Fruit fly (Drosophila melanogaster) whole organism: Measurements from ENCODE around the gene CG14174.

Experiments used
- Dll ChIP-seq: fragments of >200 bp; optimal IDR thresholded peaks from 2 replicates; lab custom pipeline; 2017
- pan ChIP-seq: fragments of >200 bp; optimal IDR thresholded peaks from 2 replicates; lab custom pipeline; 2017

dm6 chr3L:9762036-9762597 lies 43.0 kb downstream of the CG14174 start:
- TF ChIP-seq Dll (lab: Kevin White, UChicago): no peak
- TF ChIP-seq pan (lab: Kevin White, UChicago): no peak
